Fruit fly (Drosophila melanogaster) whole organism, wandering third instar larva: ENCODE data around the gene Sema1a.

Source experiments
- CG9705 ChIP-seq: fragments of 200-800 bp; sonication (Bioruptor generic); optimal IDR thresholded peaks from 2 replicates; lab custom pipeline; 2018; ENCODE audit warnings: missing biosample characterization, mild to moderate bottlenecking, missing genetic modification characterization
- HLH106 ChIP-seq: fragments of 200-800 bp; optimal IDR thresholded peaks from 3 replicates; lab custom pipeline; 2019; ENCODE audit warnings: missing biosample characterization, mild to moderate bottlenecking, missing genetic modification characterization, moderate library complexity
- Hr78 ChIP-seq: fragments of >200 bp; optimal IDR thresholded peaks from 2 replicates; lab custom pipeline; 2017; ENCODE audit warnings: missing biosample characterization, missing genetic modification characterization
- Jra ChIP-seq: sonication (Bioruptor generic); optimal IDR thresholded peaks from 2 replicates; lab custom pipeline; 2016; ENCODE audit warnings: missing biosample characterization, missing genetic modification characterization
- Rel ChIP-seq, 2 experiments: fragments of 200-800 bp; sonication (Bioruptor generic) in 1 of 2; optimal IDR thresholded peaks; 2 replicates in 1 of 2; 3 replicates in 1 of 2; lab custom pipeline; 2016 to 2019; ENCODE audit warnings: mild to moderate bottlenecking in 2 of 2, missing biosample characterization in 2 of 2, missing genetic modification characterization in 2 of 2, moderate library complexity in 1 of 2
- Vsx2 ChIP-seq: fragments of 200-300, 225-300 bp; sonication (Bioruptor generic); optimal IDR thresholded peaks from 2 replicates; lab custom pipeline; 2018; ENCODE audit warnings: missing biosample characterization, missing genetic modification characterization; ENCODE audit not compliant: partially characterized antibody
- dmrt93B ChIP-seq: fragments of 200-800 bp; sonication (Bioruptor generic); optimal IDR thresholded peaks from 2 replicates; lab custom pipeline; 2018; ENCODE audit warnings: missing biosample characterization, mild to moderate bottlenecking, missing genetic modification characterization
- dsf ChIP-seq: sonication (Bioruptor generic); optimal IDR thresholded peaks from 2 replicates; lab custom pipeline; 2016; ENCODE audit warnings: missing biosample characterization, missing genetic modification characterization, borderline replicate concordance
- foxo ChIP-seq, 2 experiments: fragments of 200-800 bp; sonication (Bioruptor generic); optimal IDR thresholded peaks; 2 replicates in 1 of 2; 3 replicates in 1 of 2; lab custom pipeline; 2016 to 2017; ENCODE audit warnings: missing biosample characterization in 2 of 2, missing genetic modification characterization in 2 of 2
- h ChIP-seq: fragments of 200-800 bp; sonication (Bioruptor generic); optimal IDR thresholded peaks from 3 replicates; lab custom pipeline; 2016; ENCODE audit warnings: missing biosample characterization, mild to moderate bottlenecking, missing genetic modification characterization
- jim ChIP-seq: fragments of 175-275, 200-325 bp; sonication (Bioruptor generic); optimal IDR thresholded peaks from 2 replicates; lab custom pipeline; 2016; ENCODE audit warnings: missing biosample characterization, mild to moderate bottlenecking, missing genetic modification characterization
- lola ChIP-seq: fragments of >200 bp; optimal IDR thresholded peaks from 2 replicates; lab custom pipeline; 2017; ENCODE audit warnings: missing biosample characterization, missing genetic modification characterization
- woc ChIP-seq: sonication (Bioruptor generic); optimal IDR thresholded peaks from 2 replicates; lab custom pipeline; 2016; ENCODE audit warnings: missing biosample characterization, mild to moderate bottlenecking, missing genetic modification characterization

dm6 chr2L:8614968-8615367 is 73.0 kb downstream of the Sema1a start:
- TF ChIP-seq Vsx2 (GFP tag; lab: Kevin White, UChicago) = no peak
- no peak for TF ChIP-seq h
- no peak for TF ChIP-seq Hr78 (GFP tag; lab: Kevin White, UChicago)
- no peak for TF ChIP-seq lola
- TF ChIP-seq HLH106 (tag; lab: Kevin White, UChicago) = no peak
- TF ChIP-seq Jra (GFP tag; lab: Kevin White, UChicago) = no peak
- no peak for TF ChIP-seq Rel (GFP tag; optimal IDR thresholded peaks at IDR 0.05; lab: Kevin White, UChicago)
- no peak for TF ChIP-seq Rel (tag; optimal IDR thresholded peaks at IDR 0.05; lab: Kevin White, UChicago)
- no peak for TF ChIP-seq foxo (GFP tag; optimal IDR thresholded peaks at IDR 0.05; lab: Kevin White, UChicago)
- TF ChIP-seq jim (GFP tag; lab: Kevin White, UChicago) = no peak
- no peak for TF ChIP-seq dsf
- TF ChIP-seq dmrt93B (GFP tag; lab: Kevin White, UChicago) = no peak
- TF ChIP-seq CG9705 (GFP tag; lab: Kevin White, UChicago) = no peak
- TF ChIP-seq woc = no peak
